Fruit fly (Drosophila melanogaster) Kc167 (cell line): ENCODE measurements around the gene Frl.

Experiments
- Myc ChIP-seq: fragments of >200 bp; optimal IDR thresholded peaks from 2 replicates; lab custom pipeline; 2017; ENCODE audit warnings: missing external identifiers
- Sin3A ChIP-seq: fragments of >200 bp; optimal IDR thresholded peaks from 2 replicates; lab custom pipeline; 2018; ENCODE audit warnings: missing external identifiers
- h ChIP-seq: fragments of >200 bp; optimal IDR thresholded peaks from 3 replicates; lab custom pipeline; 2018; ENCODE audit warnings: missing external identifiers
- insv ChIP-seq: fragments of >200 bp; optimal IDR thresholded peaks from 3 replicates; lab custom pipeline; 2018; ENCODE audit warnings: missing external identifiers
- psq ChIP-seq: fragments of >200 bp; optimal IDR thresholded peaks from 2 replicates; lab custom pipeline; 2017; ENCODE audit warnings: missing external identifiers
- ttk ChIP-seq: sonication (Bioruptor generic); optimal IDR thresholded peaks from 2 replicates; lab custom pipeline; 2017; ENCODE audit warnings: missing external identifiers

Gene Frl

DNA sequence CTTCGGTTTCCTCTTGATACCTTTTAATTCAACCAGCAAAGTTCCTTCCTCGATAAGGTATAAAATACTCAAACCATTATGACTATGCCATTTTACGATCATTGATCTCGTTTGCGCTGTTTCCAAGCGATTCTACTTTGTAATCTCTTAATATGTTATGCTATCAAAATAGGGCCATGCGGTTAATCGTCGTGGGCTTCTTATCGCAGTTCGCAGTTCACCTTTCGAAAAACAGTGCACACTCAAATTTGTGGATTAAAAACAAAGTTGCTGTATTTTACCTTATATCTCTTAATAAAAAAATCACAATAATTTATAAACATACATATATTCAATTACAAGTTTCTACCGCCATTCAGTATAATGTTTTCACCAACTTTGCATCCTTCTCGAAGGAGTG is 47.0 kb downstream of the Frl start:
- TF ChIP-seq psq (lab: Kevin White, UChicago) (no peak), Sin3A (no peak), ttk (no peak), insv (lab: Kevin White, UChicago) (no peak), Myc (lab: Kevin White, UChicago) (no peak), h (lab: Kevin White, UChicago) (no peak)

- no peak for TF ChIP-seq psq (lab: Kevin White, UChicago)
- no peak for TF ChIP-seq ttk
- TF ChIP-seq Sin3A: no peak
- TF ChIP-seq insv (lab: Kevin White, UChicago): no peak
- no peak for TF ChIP-seq Myc (lab: Kevin White, UChicago)
- TF ChIP-seq h (lab: Kevin White, UChicago): no peak
Measured at dm6 chr3L:14101421-14102130, 48.6 kb downstream of the Frl start.

DNA sequence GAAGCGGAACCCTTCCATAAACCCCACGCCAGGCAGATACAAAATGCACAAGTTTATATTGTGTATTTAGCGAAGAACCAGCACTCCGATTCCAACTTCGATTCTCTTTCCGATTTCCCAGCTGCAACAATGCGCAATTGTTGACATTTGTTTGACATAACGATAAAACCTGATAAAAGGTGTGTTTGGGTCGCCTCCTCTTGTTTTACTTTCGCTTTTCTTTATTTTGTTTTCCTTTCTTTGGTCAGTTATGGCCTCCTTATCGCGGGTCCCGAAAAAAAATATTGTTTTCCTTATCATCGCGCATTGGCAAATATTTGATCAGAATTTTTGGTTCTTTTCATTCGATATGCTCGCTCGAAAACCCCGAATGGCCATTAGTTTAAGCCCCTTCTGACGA is 52.0 kb downstream of the Frl start:
- TF ChIP-seq psq (lab: Kevin White, UChicago) (no peak), h (lab: Kevin White, UChicago) (no peak), Myc (lab: Kevin White, UChicago) (no peak), Sin3A (no peak)

DNA sequence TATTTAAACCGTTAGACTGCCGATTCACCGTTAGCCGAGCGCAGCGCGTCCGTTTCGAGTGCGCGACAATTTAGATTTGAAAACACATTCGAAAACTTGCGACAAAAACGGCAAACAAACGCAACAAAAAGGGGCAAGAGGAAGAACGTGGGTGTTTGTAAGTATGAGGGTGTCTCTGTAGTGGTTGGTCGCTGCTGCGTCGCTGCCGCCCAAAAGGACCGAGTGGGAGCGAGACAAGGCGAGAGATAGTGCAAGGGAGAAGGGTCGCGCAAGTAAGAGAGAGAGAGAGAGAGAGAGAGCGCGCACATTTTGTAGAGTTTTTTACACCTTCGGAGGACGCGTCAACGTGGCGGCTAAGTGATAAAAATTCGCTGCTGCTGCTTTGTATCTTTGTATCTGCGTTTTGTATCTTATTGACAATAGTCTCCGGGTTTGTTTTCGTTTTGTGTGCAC is 55.1 kb downstream of the Frl start, which contains the start of gene Sox21a:
TSS of gene Sox21a (minus strand) at position 51 of the 453 bp plus-strand sequence.
- TF ChIP-seq Sin3A: no peak
- TF ChIP-seq insv (lab: Kevin White, UChicago): no peak
- no peak for TF ChIP-seq psq (lab: Kevin White, UChicago)
- no peak for TF ChIP-seq Myc (lab: Kevin White, UChicago)

DNA sequence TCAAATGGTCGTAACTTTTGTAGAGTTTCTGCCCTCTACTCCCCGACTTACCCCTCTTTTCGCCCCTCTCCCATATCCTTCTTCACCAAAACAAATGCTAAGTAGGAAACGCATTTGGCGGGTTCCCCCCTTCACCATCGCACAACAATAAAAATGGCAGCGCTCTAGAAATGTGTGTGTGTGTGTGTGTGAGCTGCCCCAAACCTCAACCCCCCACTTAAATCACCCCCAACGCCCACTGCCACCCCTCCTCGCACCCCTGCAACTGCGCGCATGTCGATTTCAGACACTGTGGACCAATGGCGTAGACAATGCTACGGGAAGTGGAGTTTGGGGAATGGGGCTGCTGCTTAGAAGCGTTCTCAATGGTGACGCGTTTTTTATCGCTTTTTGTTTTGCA is 56.8 kb downstream of the Frl start:
- TF ChIP-seq h (lab: Kevin White, UChicago) (no peak), Sin3A (no peak), psq (lab: Kevin White, UChicago) (no peak), Myc (lab: Kevin White, UChicago) (no peak), insv (lab: Kevin White, UChicago) (no peak), ttk (no peak)

- TF ChIP-seq Myc (lab: Kevin White, UChicago) (no peak), ttk (no peak), insv (lab: Kevin White, UChicago) (no peak), psq (lab: Kevin White, UChicago) (no peak), Sin3A (no peak)
Measured at dm6 chr3L:14111411-14111810, 58.4 kb downstream of the Frl start.

dm6 chr3L:14112899-14113430 is 60.0 kb downstream of the Frl start:
- TF ChIP-seq ttk: no peak
- no peak for TF ChIP-seq Sin3A
- no peak for TF ChIP-seq psq (lab: Kevin White, UChicago)
- no peak for TF ChIP-seq insv (lab: Kevin White, UChicago)
- no peak for TF ChIP-seq h (lab: Kevin White, UChicago)
- no peak for TF ChIP-seq Myc (lab: Kevin White, UChicago)

dm6 chr3L:14114084-14114483 is 61.1 kb downstream of the Frl start:
- TF ChIP-seq Myc (lab: Kevin White, UChicago) (no peak), Sin3A (no peak), psq (lab: Kevin White, UChicago) (no peak), ttk (no peak), h (lab: Kevin White, UChicago) (no peak), insv (lab: Kevin White, UChicago) (no peak)

DNA sequence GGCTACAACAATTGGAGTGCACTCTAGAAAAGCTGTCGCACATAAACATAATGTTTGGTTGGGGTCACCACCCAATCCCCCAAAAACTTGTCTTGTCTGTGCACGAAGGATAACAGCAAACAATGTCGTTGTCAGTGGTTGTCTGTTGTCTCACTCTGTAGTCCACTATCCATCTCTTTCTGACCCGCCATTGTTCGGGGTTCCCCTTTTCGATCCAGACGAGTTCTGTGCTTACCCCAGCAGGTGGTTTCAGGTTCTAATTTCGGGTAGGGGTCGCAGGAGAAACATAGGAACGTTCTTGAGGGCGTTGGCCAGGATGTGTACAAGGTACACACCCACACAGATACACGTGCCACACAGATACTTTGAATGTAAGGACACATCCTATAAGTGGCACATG is 65.8 kb downstream of the Frl start:
- TF ChIP-seq psq (lab: Kevin White, UChicago) (no peak), h (lab: Kevin White, UChicago) (no peak), Myc (lab: Kevin White, UChicago) (no peak), Sin3A (no peak), insv (lab: Kevin White, UChicago) (no peak), ttk (no peak)
